Worm (Caenorhabditis elegans) whole organism, young adult: ENCODE measurements around the gene sipa-1.
A peak's percentile ranks its signal among the peaks of the same experiment; 100 is the strongest.

Experiments used
- C06A6.2 ChIP-seq: fragments of 200-800 bp; sonication (Bioruptor generic); conservative IDR thresholded peaks from 2 replicates; pipeline ENCODE4 v1.3.6; 2022; ENCODE audit warnings: missing genetic modification characterization, missing compliant biosample characterization
- F10E7.11 ChIP-seq: sonication (generic microtip); optimal IDR thresholded peaks from 2 replicates; lab custom pipeline; 2017; ENCODE audit warnings: mild to moderate bottlenecking, missing genetic modification characterization, moderate library complexity, missing compliant biosample characterization
- F22D6.2 ChIP-seq: sonication (generic microtip); optimal IDR thresholded peaks from 2 replicates; lab custom pipeline; 2016; ENCODE audit warnings: mild to moderate bottlenecking, missing genetic modification characterization, missing compliant biosample characterization
- F23B12.7 ChIP-seq: sonication (generic microtip); optimal IDR thresholded peaks from 2 replicates; lab custom pipeline; 2017; ENCODE audit warnings: missing genetic modification characterization, mild to moderate bottlenecking, missing compliant biosample characterization, antibody characterized with exemption, moderate library complexity; ENCODE audit not compliant: insufficient read depth
- F33H1.4 ChIP-seq: fragments of 200-800 bp; sonication (Bioruptor generic); IDR thresholded peaks from 2 replicates; pipeline ENCODE4 v1.3.6; 2022; ENCODE audit warnings: missing genetic modification reagents, missing genetic modification characterization, missing compliant biosample characterization
- F37B4.10 ChIP-seq: fragments of 200-800 bp; sonication (Bioruptor generic); IDR thresholded peaks from 2 replicates; pipeline ENCODE4 v1.3.6; 2022; ENCODE audit warnings: missing genetic modification characterization, missing compliant biosample characterization
- F39B2.1 ChIP-seq: fragments of 200-800 bp; sonication (Bioruptor generic); IDR thresholded peaks from 2 replicates; pipeline ENCODE4 v1.3.6; 2022; ENCODE audit warnings: missing genetic modification reagents, missing genetic modification characterization, missing compliant biosample characterization
- F49E8.2 ChIP-seq: sonication (generic microtip); optimal IDR thresholded peaks from 3 replicates; lab custom pipeline; 2017; ENCODE audit warnings: missing genetic modification characterization, mild to moderate bottlenecking, missing compliant biosample characterization, antibody characterized with exemption, moderate library complexity; ENCODE audit not compliant: insufficient read depth
- K12H6.12 ChIP-seq: fragments of 200-800 bp; sonication (Bioruptor generic); optimal IDR thresholded peaks from 2 replicates; lab custom pipeline; 2018; ENCODE audit warnings: mild to moderate bottlenecking, missing genetic modification characterization, missing compliant biosample characterization
- Y53F4B.3 ChIP-seq: fragments of 200-800 bp; sonication (Bioruptor generic); IDR thresholded peaks from 2 replicates; pipeline ENCODE4 v1.3.6; 2022; ENCODE audit warnings: missing genetic modification reagents, missing genetic modification characterization, missing compliant biosample characterization
- Y95B8A.8 ChIP-seq: fragments of 200-800 bp; sonication (Bioruptor generic); IDR thresholded peaks from 2 replicates; pipeline ENCODE4 v1.3.6; 2022; ENCODE audit warnings: missing genetic modification reagents, missing genetic modification characterization, missing compliant biosample characterization
- ZK185.1 ChIP-seq: sonication (generic microtip); optimal IDR thresholded peaks from 2 replicates; lab custom pipeline; 2016; ENCODE audit warnings: mild to moderate bottlenecking, missing genetic modification characterization, missing compliant biosample characterization; ENCODE audit not compliant: poor library complexity, severe bottlenecking
- ama-1 ChIP-seq, 3 experiments: fragments of 150-350 bp in 1 of 3; sonication (generic microtip) in 2 of 3; optimal IDR thresholded peaks; 2 replicates each; lab custom pipeline; 2014 to 2018; ENCODE audit warnings: missing biosample characterization in 2 of 3, missing genetic modification characterization in 2 of 3, missing genetic modification reagents in 2 of 3
- atf-7 ChIP-seq: sonication (generic microtip); optimal IDR thresholded peaks from 2 replicates; lab custom pipeline; 2017; ENCODE audit warnings: mild to moderate bottlenecking, missing genetic modification characterization, missing compliant biosample characterization
- attf-3 ChIP-seq: fragments of 200-800 bp; sonication (Bioruptor generic); conservative IDR thresholded peaks from 2 replicates; pipeline ENCODE4 v1.3.6; 2022; ENCODE audit warnings: missing genetic modification reagents, missing genetic modification characterization, missing compliant biosample characterization
- bed-2 ChIP-seq: fragments of 200-800 bp; sonication (Bioruptor generic); IDR thresholded peaks from 2 replicates; pipeline ENCODE4 v1.3.6; 2022; ENCODE audit warnings: missing genetic modification reagents, missing genetic modification characterization, missing compliant biosample characterization
- cebp-1 ChIP-seq, 2 experiments: fragments of 200-800 bp in 1 of 2; sonication (Bioruptor generic) in 1 of 2; sonication (generic microtip) in 1 of 2; IDR thresholded peaks in 1 of 2; optimal IDR thresholded peaks in 1 of 2; 2 replicates each; pipeline versions ENCODE4 v1.3.6 to Lab custom; 2017 to 2022; ENCODE audit warnings: missing compliant biosample characterization in 2 of 2, missing genetic modification characterization in 2 of 2, mild to moderate bottlenecking in 1 of 2, missing genetic modification reagents in 1 of 2, moderate library complexity in 1 of 2
- cebp-2 ChIP-seq: fragments of 200-800 bp; sonication (Bioruptor generic); IDR thresholded peaks from 2 replicates; pipeline ENCODE4 v1.3.6; 2022; ENCODE audit warnings: missing genetic modification characterization, missing compliant biosample characterization
- ceh-91 ChIP-seq: fragments of 200-800 bp; sonication (Bioruptor generic); IDR thresholded peaks from 2 replicates; pipeline ENCODE4 v1.3.6; 2022; ENCODE audit warnings: missing genetic modification reagents, missing genetic modification characterization, missing compliant biosample characterization
- chd-7 ChIP-seq: sonication (generic microtip); optimal IDR thresholded peaks from 2 replicates; lab custom pipeline; 2016; ENCODE audit warnings: mild to moderate bottlenecking, missing genetic modification characterization, moderate library complexity, missing compliant biosample characterization
- die-1 ChIP-seq: sonication (generic microtip); optimal IDR thresholded peaks from 2 replicates; lab custom pipeline; 2016; ENCODE audit warnings: missing genotype, mild to moderate bottlenecking, missing genetic modification characterization, missing compliant biosample characterization
- dpff-1 ChIP-seq: sonication (generic microtip); optimal IDR thresholded peaks from 2 replicates; lab custom pipeline; 2017; ENCODE audit warnings: mild to moderate bottlenecking, missing genetic modification characterization, missing compliant biosample characterization
- egl-44 ChIP-seq: fragments of 200-800 bp; sonication (Bioruptor generic); IDR thresholded peaks from 2 replicates; pipeline ENCODE4 v1.3.6; 2022; ENCODE audit warnings: missing genetic modification reagents, missing genetic modification characterization, missing compliant biosample characterization
- gei-17 ChIP-seq: fragments of 200-800 bp; sonication (Bioruptor generic); optimal IDR thresholded peaks from 2 replicates; lab custom pipeline; 2018; ENCODE audit warnings: mild to moderate bottlenecking, missing genetic modification characterization, missing compliant biosample characterization
- him-1 ChIP-seq: sonication (generic microtip); optimal IDR thresholded peaks from 2 replicates; lab custom pipeline; 2016; ENCODE audit warnings: missing genotype, missing genetic modification reagents, missing genetic modification characterization, missing compliant biosample characterization
- hlh-12 ChIP-seq: sonication (generic microtip); optimal IDR thresholded peaks from 2 replicates; lab custom pipeline; 2016; ENCODE audit warnings: missing genetic modification characterization, missing compliant biosample characterization
- hmg-1.2 ChIP-seq: fragments of 200-800 bp; sonication (Bioruptor generic); IDR thresholded peaks from 2 replicates; pipeline ENCODE4 v1.3.6; 2022; ENCODE audit warnings: missing genetic modification reagents, missing genetic modification characterization, missing compliant biosample characterization
- hsf-1 ChIP-seq: fragments of 200-800 bp; sonication (Bioruptor generic); IDR thresholded peaks from 2 replicates; pipeline ENCODE4 v1.3.6; 2022; ENCODE audit warnings: missing genetic modification reagents, missing genetic modification characterization, missing compliant biosample characterization
- lag-1 ChIP-seq: fragments of 200-800 bp; sonication (Bioruptor generic); IDR thresholded peaks from 2 replicates; pipeline ENCODE4 v1.3.6; 2022; ENCODE audit warnings: missing genetic modification reagents, missing genetic modification characterization, missing compliant biosample characterization
- lin-54 ChIP-seq: fragments of 200-800 bp; sonication (Bioruptor generic); optimal IDR thresholded peaks from 2 replicates; lab custom pipeline; 2018; ENCODE audit warnings: mild to moderate bottlenecking, missing genetic modification characterization, missing compliant biosample characterization
- lsl-1 ChIP-seq: fragments of 200-800 bp; sonication (Bioruptor generic); optimal IDR thresholded peaks from 2 replicates; lab custom pipeline; 2018; ENCODE audit warnings: mild to moderate bottlenecking, missing genetic modification characterization, moderate library complexity, missing compliant biosample characterization
- madf-10 ChIP-seq: sonication (generic microtip); optimal IDR thresholded peaks from 2 replicates; lab custom pipeline; 2016; ENCODE audit warnings: mild to moderate bottlenecking, missing genetic modification characterization, missing compliant biosample characterization
- madf-8 ChIP-seq: fragments of 200-800 bp; sonication (Bioruptor generic); conservative IDR thresholded peaks from 2 replicates; pipeline ENCODE4 v1.3.6; 2022; ENCODE audit warnings: missing genetic modification reagents, missing genetic modification characterization, missing compliant biosample characterization
- mcd-1 ChIP-seq: fragments of 200-800 bp; sonication (Bioruptor generic); IDR thresholded peaks from 2 replicates; pipeline ENCODE4 v1.3.6; 2022; ENCODE audit warnings: missing genetic modification reagents, missing genetic modification characterization, missing compliant biosample characterization
- mxl-1 ChIP-seq: sonication (generic microtip); optimal IDR thresholded peaks from 2 replicates; lab custom pipeline; 2016; ENCODE audit warnings: missing genetic modification characterization, missing compliant biosample characterization
- nhr-120 ChIP-seq: fragments of 200-800 bp; sonication (Bioruptor generic); IDR thresholded peaks from 2 replicates; pipeline ENCODE4 v1.3.6; 2022; ENCODE audit warnings: missing genetic modification characterization, missing compliant biosample characterization
- pbrm-1 ChIP-seq: fragments of 200-800 bp; sonication (Bioruptor generic); IDR thresholded peaks from 2 replicates; pipeline ENCODE4 v1.3.6; 2022; ENCODE audit warnings: missing genetic modification reagents, missing genetic modification characterization, missing compliant biosample characterization
- rpc-1 ChIP-seq, 2 experiments: fragments of 150-350 bp in 1 of 2; sonication (generic microtip) in 1 of 2; optimal IDR thresholded peaks; 2 replicates each; lab custom pipeline; 2014 to 2018; ENCODE audit warnings: missing biosample characterization in 1 of 2, missing genetic modification characterization in 1 of 2, missing genetic modification reagents in 1 of 2, missing genotype in 1 of 2
- snpc-4 ChIP-seq, 5 experiments: fragments of 150-350 bp in 1 of 5; sonication (generic microtip) in 4 of 5; optimal IDR thresholded peaks; 2 replicates each; lab custom pipeline; 2014 to 2018; ENCODE audit warnings: missing genetic modification characterization in 5 of 5, missing biosample characterization in 3 of 5, antibody characterized with exemption in 2 of 5, mild to moderate bottlenecking in 2 of 5, missing compliant biosample characterization in 2 of 5, missing genotype in 2 of 5, moderate library complexity in 2 of 5, missing genetic modification reagents in 1 of 5
- unc-130 ChIP-seq: sonication (generic microtip); optimal IDR thresholded peaks from 2 replicates; lab custom pipeline; 2016; ENCODE audit warnings: missing genetic modification reagents, missing genetic modification characterization, missing compliant biosample characterization
- zfh-2 ChIP-seq: fragments of 200-800 bp; sonication (Bioruptor generic); conservative IDR thresholded peaks from 2 replicates; pipeline ENCODE4 v1.3.6; 2022; ENCODE audit warnings: missing genetic modification reagents, missing genetic modification characterization, missing compliant biosample characterization
- ztf-3 ChIP-seq: fragments of 200-800 bp; sonication (Bioruptor generic); optimal IDR thresholded peaks from 2 replicates; lab custom pipeline; 2018; ENCODE audit warnings: mild to moderate bottlenecking, missing genetic modification characterization, missing compliant biosample characterization
- ztf-6 ChIP-seq: fragments of 200-800 bp; sonication (Bioruptor generic); IDR thresholded peaks from 2 replicates; pipeline ENCODE4 v1.3.6; 2022; ENCODE audit warnings: missing genetic modification reagents, missing genetic modification characterization, missing compliant biosample characterization

The sipa-1 gene

ce11 chrV:11644166-11644565 lies 7.1 kb upstream of the sipa-1 start, which contains the start of gene bir-1 (continued):
- TF ChIP-seq Y95B8A.8 = peak; percentile 46; the same call in 1 of the 2 replicates
- peak; percentile 32 for TF ChIP-seq lin-54 (GFP tag; lab: Kevin White, UChicago)
- TF ChIP-seq mcd-1 (GFP tag; lab: Robert Waterston, UW) = peak; percentile 74
- TF ChIP-seq nhr-120 (GFP tag; lab: Robert Waterston, UW) = no peak
- TF ChIP-seq lsl-1 = peak; percentile 40
- peak; percentile 30; the same call in 1 of the 2 replicates for TF ChIP-seq F33H1.4 (GFP tag; lab: Robert Waterston, UW)
- 0 out of 2 replicates have a peak, but pooled peaks have one; percentile 35 for TF ChIP-seq ceh-91
- TF ChIP-seq, all 124 proteins: peak for 33

DNA sequence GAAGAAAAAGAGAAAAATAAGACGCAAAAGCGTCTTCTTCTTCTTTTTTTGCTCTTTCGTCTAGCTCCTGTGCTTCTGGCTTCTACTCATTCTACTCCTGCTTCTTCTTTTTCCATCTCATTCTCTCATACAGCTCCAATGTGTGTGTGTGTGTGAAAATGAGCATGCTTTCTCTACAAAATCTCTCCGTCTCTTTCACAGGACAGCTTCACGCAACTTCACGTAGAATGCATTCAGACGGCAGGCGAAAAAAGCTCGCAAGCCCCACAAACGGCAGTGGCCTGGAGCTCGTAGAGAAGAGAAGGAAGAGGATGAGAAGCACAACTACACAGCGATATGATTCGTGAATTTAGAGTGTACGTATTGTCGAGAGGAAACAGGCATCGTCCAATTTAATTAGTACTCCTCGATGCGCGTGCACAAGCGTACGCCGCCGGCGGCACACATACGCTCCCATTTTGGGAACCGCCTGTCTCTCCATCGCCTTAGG lies 4.3 kb upstream of the sipa-1 start:
- TF ChIP-seq lag-1 (no peak), F37B4.10 (no peak), chd-7 (tag; lab: Kevin White, UChicago) (peak; percentile 4), mcd-1 (GFP tag; lab: Robert Waterston, UW) (0 out of 2 replicates have a peak, but pooled peaks have one; percentile 22), mxl-1 (tag; lab: Kevin White, UChicago) (no peak), cebp-2 (GFP tag; lab: Robert Waterston, UW) (no peak), C06A6.2 (no peak), F49E8.2 (no peak), him-1 (tag; lab: Kevin White, UChicago) (no peak), hlh-12 (no peak), K12H6.12 (peak; percentile 59), nhr-120 (GFP tag; lab: Robert Waterston, UW) (no peak), ztf-3 (GFP tag; lab: Kevin White, UChicago) (no peak), F23B12.7 (tag; lab: Kevin White, UChicago) (no peak), madf-10 (tag; lab: Kevin White, UChicago) (no peak), hmg-1.2 (GFP tag; lab: Robert Waterston, UW) (peak; percentile 28; the same call in 1 of the 2 replicates), atf-7 (no peak), ZK185.1 (tag; lab: Kevin White, UChicago) (no peak), madf-8 (GFP tag; lab: Robert Waterston, UW) (no peak), Y53F4B.3 (GFP tag; lab: Robert Waterston, UW) (no peak), rpc-1 (optimal IDR thresholded peaks at IDR 0.05; lab: Kevin White, UChicago) (no peak), rpc-1 (tag; optimal IDR thresholded peaks at IDR 0.05; lab: Kevin White, UChicago) (no peak), lin-54 (GFP tag; lab: Kevin White, UChicago) (no peak), cebp-1 (GFP tag; IDR thresholded peaks at IDR 0.05; lab: Robert Waterston, UW) (no peak), cebp-1 (tag; optimal IDR thresholded peaks at IDR 0.05; lab: Kevin White, UChicago) (peak; percentile 48), attf-3 (GFP tag; lab: Robert Waterston, UW) (no peak), F10E7.11 (tag; lab: Kevin White, UChicago) (no peak), gei-17 (GFP tag; lab: Kevin White, UChicago) (no peak), hsf-1 (no peak), ztf-6 (GFP tag; lab: Robert Waterston, UW) (no peak), zfh-2 (GFP tag; lab: Robert Waterston, UW) (peak; percentile 79)

- TF ChIP-seq F22D6.2 (tag; lab: Kevin White, UChicago) (no peak), K12H6.12 (peak; percentile 79), pbrm-1 (GFP tag; lab: Robert Waterston, UW) (peak; percentile 27; the same call in 1 of the 2 replicates), ama-1 (optimal IDR thresholded peaks at IDR 0.05; lab: Kevin White, UChicago) (no peak), ama-1 (GFP tag; optimal IDR thresholded peaks at IDR 0.05; lab: Kevin White, UChicago) (no peak), bed-2 (no peak), cebp-1 (GFP tag; IDR thresholded peaks at IDR 0.05; lab: Robert Waterston, UW) (no peak), cebp-1 (tag; optimal IDR thresholded peaks at IDR 0.05; lab: Kevin White, UChicago) (peak; percentile 56), F49E8.2 (no peak), die-1 (tag; lab: Kevin White, UChicago) (no peak), F10E7.11 (tag; lab: Kevin White, UChicago) (no peak), chd-7 (tag; lab: Kevin White, UChicago) (peak; percentile 3), mcd-1 (GFP tag; lab: Robert Waterston, UW) (peak; percentile 31; the same call in 1 of the 2 replicates), dpff-1 (tag; lab: Kevin White, UChicago) (no peak), unc-130 (GFP tag; lab: Kevin White, UChicago) (no peak), egl-44 (GFP tag; lab: Robert Waterston, UW) (no peak), F39B2.1 (no peak), snpc-4 (GFP tag; optimal IDR thresholded peaks at IDR 0.05; lab: Kevin White, UChicago) (no peak), snpc-4 (tag; optimal IDR thresholded peaks at IDR 0.05; lab: Kevin White, UChicago) (no peak)
Measured at ce11 chrV:11638634-11639117, 1.6 kb upstream of the sipa-1 start.
